Worm (Caenorhabditis elegans) whole organism, young adult: Measurements from ENCODE around the gene drd-5.

Source experiments
- B0019.2 ChIP-seq: fragments of 200-800 bp; sonication (Bioruptor generic); conservative IDR thresholded peaks from 2 replicates; pipeline ENCODE4 v1.3.6; 2022; ENCODE audit warnings: missing genetic modification reagents, missing genetic modification characterization, missing compliant biosample characterization
- B0261.1 ChIP-seq: sonication (generic microtip); optimal IDR thresholded peaks from 2 replicates; lab custom pipeline; 2016; ENCODE audit warnings: mild to moderate bottlenecking, missing genetic modification characterization, moderate library complexity, missing compliant biosample characterization
- C06A6.2 ChIP-seq: fragments of 200-800 bp; sonication (Bioruptor generic); conservative IDR thresholded peaks from 2 replicates; pipeline ENCODE4 v1.3.6; 2022; ENCODE audit warnings: missing genetic modification characterization, missing compliant biosample characterization
- D2030.7 ChIP-seq: fragments of 200-800 bp; sonication (Bioruptor generic); IDR thresholded peaks from 2 replicates; pipeline ENCODE4 v1.3.6; 2022; ENCODE audit warnings: missing genetic modification reagents, missing genetic modification characterization, missing compliant biosample characterization
- F22D6.2 ChIP-seq: sonication (generic microtip); optimal IDR thresholded peaks from 2 replicates; lab custom pipeline; 2016; ENCODE audit warnings: mild to moderate bottlenecking, missing genetic modification characterization, missing compliant biosample characterization
- F23B12.7 ChIP-seq: sonication (generic microtip); optimal IDR thresholded peaks from 2 replicates; lab custom pipeline; 2017; ENCODE audit warnings: missing genetic modification characterization, mild to moderate bottlenecking, missing compliant biosample characterization, antibody characterized with exemption, moderate library complexity; ENCODE audit not compliant: insufficient read depth
- K12H6.12 ChIP-seq: fragments of 200-800 bp; sonication (Bioruptor generic); optimal IDR thresholded peaks from 2 replicates; lab custom pipeline; 2018; ENCODE audit warnings: mild to moderate bottlenecking, missing genetic modification characterization, missing compliant biosample characterization
- T07F8.4 ChIP-seq: sonication (generic microtip); optimal IDR thresholded peaks from 2 replicates; lab custom pipeline; 2016; ENCODE audit warnings: mild to moderate bottlenecking, missing genetic modification characterization, moderate library complexity, missing compliant biosample characterization
- T26A5.8 ChIP-seq: sonication (generic microtip); optimal IDR thresholded peaks from 2 replicates; lab custom pipeline; 2016; ENCODE audit warnings: missing genetic modification characterization, missing compliant biosample characterization
- Y53G8AR.9 ChIP-seq: fragments of 200-800 bp; sonication (Bioruptor generic); conservative IDR thresholded peaks from 2 replicates; pipeline ENCODE4 v1.3.6; 2022; ENCODE audit warnings: missing genetic modification reagents, missing genetic modification characterization, missing compliant biosample characterization
- Y67H2A.10 ChIP-seq: fragments of 200-800 bp; sonication (Bioruptor generic); conservative IDR thresholded peaks from 2 replicates; pipeline ENCODE4 v1.3.6; 2022; ENCODE audit warnings: missing genetic modification reagents, missing genetic modification characterization, missing compliant biosample characterization
- ama-1 ChIP-seq, 3 experiments: fragments of 150-350 bp in 1 of 3; sonication (generic microtip) in 2 of 3; optimal IDR thresholded peaks; 2 replicates each; lab custom pipeline; 2014 to 2018; ENCODE audit warnings: missing biosample characterization in 2 of 3, missing genetic modification characterization in 2 of 3, missing genetic modification reagents in 2 of 3
- aptf-2 ChIP-seq: fragments of 200-800 bp; sonication (Bioruptor generic); conservative IDR thresholded peaks from 2 replicates; pipeline ENCODE4 v1.3.6; 2022; ENCODE audit warnings: missing genetic modification reagents, missing genetic modification characterization, missing compliant biosample characterization
- attf-3 ChIP-seq: fragments of 200-800 bp; sonication (Bioruptor generic); conservative IDR thresholded peaks from 2 replicates; pipeline ENCODE4 v1.3.6; 2022; ENCODE audit warnings: missing genetic modification reagents, missing genetic modification characterization, missing compliant biosample characterization
- bed-2 ChIP-seq: fragments of 200-800 bp; sonication (Bioruptor generic); IDR thresholded peaks from 2 replicates; pipeline ENCODE4 v1.3.6; 2022; ENCODE audit warnings: missing genetic modification reagents, missing genetic modification characterization, missing compliant biosample characterization
- ccch-3 ChIP-seq: fragments of 200-800 bp; sonication (Bioruptor generic); optimal IDR thresholded peaks from 2 replicates; lab custom pipeline; 2018; ENCODE audit warnings: mild to moderate bottlenecking, missing genetic modification characterization, missing compliant biosample characterization
- cebp-1 ChIP-seq, 2 experiments: fragments of 200-800 bp in 1 of 2; sonication (Bioruptor generic) in 1 of 2; sonication (generic microtip) in 1 of 2; IDR thresholded peaks in 1 of 2; optimal IDR thresholded peaks in 1 of 2; 2 replicates each; pipeline versions ENCODE4 v1.3.6 to Lab custom; 2017 to 2022; ENCODE audit warnings: missing compliant biosample characterization in 2 of 2, missing genetic modification characterization in 2 of 2, mild to moderate bottlenecking in 1 of 2, missing genetic modification reagents in 1 of 2, moderate library complexity in 1 of 2
- ceh-27 ChIP-seq: fragments of 200-800 bp; sonication (Bioruptor generic); optimal IDR thresholded peaks from 2 replicates; lab custom pipeline; 2018; ENCODE audit warnings: mild to moderate bottlenecking, missing genetic modification characterization, moderate library complexity, missing compliant biosample characterization
- chd-7 ChIP-seq: sonication (generic microtip); optimal IDR thresholded peaks from 2 replicates; lab custom pipeline; 2016; ENCODE audit warnings: mild to moderate bottlenecking, missing genetic modification characterization, moderate library complexity, missing compliant biosample characterization
- die-1 ChIP-seq: sonication (generic microtip); optimal IDR thresholded peaks from 2 replicates; lab custom pipeline; 2016; ENCODE audit warnings: missing genotype, mild to moderate bottlenecking, missing genetic modification characterization, missing compliant biosample characterization
- dpff-1 ChIP-seq: sonication (generic microtip); optimal IDR thresholded peaks from 2 replicates; lab custom pipeline; 2017; ENCODE audit warnings: mild to moderate bottlenecking, missing genetic modification characterization, missing compliant biosample characterization
- gei-17 ChIP-seq: fragments of 200-800 bp; sonication (Bioruptor generic); optimal IDR thresholded peaks from 2 replicates; lab custom pipeline; 2018; ENCODE audit warnings: mild to moderate bottlenecking, missing genetic modification characterization, missing compliant biosample characterization
- hlh-12 ChIP-seq: sonication (generic microtip); optimal IDR thresholded peaks from 2 replicates; lab custom pipeline; 2016; ENCODE audit warnings: missing genetic modification characterization, missing compliant biosample characterization
- hmg-1.2 ChIP-seq: fragments of 200-800 bp; sonication (Bioruptor generic); IDR thresholded peaks from 2 replicates; pipeline ENCODE4 v1.3.6; 2022; ENCODE audit warnings: missing genetic modification reagents, missing genetic modification characterization, missing compliant biosample characterization
- hmg-20 ChIP-seq: fragments of 200-800 bp; sonication (Bioruptor generic); IDR thresholded peaks from 2 replicates; pipeline ENCODE4 v1.3.6; 2022; ENCODE audit warnings: missing genetic modification reagents, missing genetic modification characterization, missing compliant biosample characterization
- let-607 ChIP-seq, 2 experiments: fragments of 200-800 bp in 1 of 2; sonication (Bioruptor generic) in 1 of 2; sonication (generic microtip) in 1 of 2; optimal IDR thresholded peaks; 2 replicates each; lab custom pipeline; 2016 to 2018; ENCODE audit warnings: mild to moderate bottlenecking in 2 of 2, missing compliant biosample characterization in 2 of 2, missing genetic modification characterization in 2 of 2, moderate library complexity in 2 of 2, missing genotype in 1 of 2
- lin-26 ChIP-seq: fragments of 200-800 bp; sonication (Bioruptor generic); IDR thresholded peaks from 2 replicates; pipeline ENCODE4 v1.3.6; 2022; ENCODE audit warnings: missing genetic modification reagents, missing genetic modification characterization, missing compliant biosample characterization
- lin-54 ChIP-seq: fragments of 200-800 bp; sonication (Bioruptor generic); optimal IDR thresholded peaks from 2 replicates; lab custom pipeline; 2018; ENCODE audit warnings: mild to moderate bottlenecking, missing genetic modification characterization, missing compliant biosample characterization
- madf-10 ChIP-seq: sonication (generic microtip); optimal IDR thresholded peaks from 2 replicates; lab custom pipeline; 2016; ENCODE audit warnings: mild to moderate bottlenecking, missing genetic modification characterization, missing compliant biosample characterization
- mes-4 ChIP-seq: sonication (generic microtip); optimal IDR thresholded peaks from 2 replicates; lab custom pipeline; 2016; ENCODE audit warnings: missing genotype, missing genetic modification characterization, missing compliant biosample characterization
- nfya-2 ChIP-seq: fragments of 200-800 bp; sonication (Bioruptor generic); IDR thresholded peaks from 2 replicates; pipeline ENCODE4 v1.3.6; 2022; ENCODE audit warnings: missing genetic modification reagents, missing genetic modification characterization, missing compliant biosample characterization
- nhr-120 ChIP-seq: fragments of 200-800 bp; sonication (Bioruptor generic); IDR thresholded peaks from 2 replicates; pipeline ENCODE4 v1.3.6; 2022; ENCODE audit warnings: missing genetic modification characterization, missing compliant biosample characterization
- nhr-90 ChIP-seq: sonication (generic microtip); optimal IDR thresholded peaks from 2 replicates; lab custom pipeline; 2016; ENCODE audit warnings: missing genotype, mild to moderate bottlenecking, missing genetic modification characterization, missing compliant biosample characterization
- pbrm-1 ChIP-seq: fragments of 200-800 bp; sonication (Bioruptor generic); IDR thresholded peaks from 2 replicates; pipeline ENCODE4 v1.3.6; 2022; ENCODE audit warnings: missing genetic modification reagents, missing genetic modification characterization, missing compliant biosample characterization
- repo-1 ChIP-seq: sonication (generic microtip); optimal IDR thresholded peaks from 2 replicates; lab custom pipeline; 2017; ENCODE audit warnings: mild to moderate bottlenecking, missing genetic modification characterization, missing compliant biosample characterization
- sdz-38 ChIP-seq: sonication (generic microtip); optimal IDR thresholded peaks from 2 replicates; lab custom pipeline; 2016; ENCODE audit warnings: missing genotype, missing genetic modification characterization, missing compliant biosample characterization
- snpc-1.3 ChIP-seq: sonication (generic microtip); optimal IDR thresholded peaks from 2 replicates; lab custom pipeline; 2017; ENCODE audit warnings: missing genetic modification characterization, mild to moderate bottlenecking, missing compliant biosample characterization, antibody characterized with exemption, moderate library complexity, missing genotype, missing genetic modification reagents; ENCODE audit not compliant: insufficient read depth
- snpc-4 ChIP-seq, 5 experiments: fragments of 150-350 bp in 1 of 5; sonication (generic microtip) in 4 of 5; optimal IDR thresholded peaks; 2 replicates each; lab custom pipeline; 2014 to 2018; ENCODE audit warnings: missing genetic modification characterization in 5 of 5, missing biosample characterization in 3 of 5, antibody characterized with exemption in 2 of 5, mild to moderate bottlenecking in 2 of 5, missing compliant biosample characterization in 2 of 5, missing genotype in 2 of 5, moderate library complexity in 2 of 5, missing genetic modification reagents in 1 of 5
- somi-1 ChIP-seq: fragments of 200-800 bp; sonication (Bioruptor generic); optimal IDR thresholded peaks from 2 replicates; lab custom pipeline; 2018; ENCODE audit warnings: mild to moderate bottlenecking, missing genetic modification characterization, missing compliant biosample characterization
- sptf-2 ChIP-seq: fragments of 200-800 bp; sonication (Bioruptor generic); optimal IDR thresholded peaks from 2 replicates; lab custom pipeline; 2018; ENCODE audit warnings: mild to moderate bottlenecking, missing genetic modification characterization, missing compliant biosample characterization
- tbx-9 ChIP-seq: sonication (generic microtip); optimal IDR thresholded peaks from 2 replicates; lab custom pipeline; 2016; ENCODE audit warnings: borderline replicate concordance, missing genetic modification characterization, inconsistent platforms, missing compliant biosample characterization
- tlf-1 ChIP-seq: fragments of 200-800 bp; sonication (Bioruptor generic); optimal IDR thresholded peaks from 2 replicates; lab custom pipeline; 2018; ENCODE audit warnings: mild to moderate bottlenecking, missing genetic modification characterization, missing compliant biosample characterization
- xnd-1 ChIP-seq: sonication (generic microtip); optimal IDR thresholded peaks from 2 replicates; lab custom pipeline; 2016; ENCODE audit warnings: missing genotype, missing genetic modification reagents, missing genetic modification characterization, missing compliant biosample characterization
- ztf-25 ChIP-seq: fragments of 200-800 bp; sonication (Bioruptor generic); IDR thresholded peaks from 2 replicates; pipeline ENCODE4 v1.3.6; 2022; ENCODE audit warnings: missing genetic modification reagents, missing genetic modification characterization, missing compliant biosample characterization
- ztf-3 ChIP-seq: fragments of 200-800 bp; sonication (Bioruptor generic); optimal IDR thresholded peaks from 2 replicates; lab custom pipeline; 2018; ENCODE audit warnings: mild to moderate bottlenecking, missing genetic modification characterization, missing compliant biosample characterization

The drd-5 gene

DNA sequence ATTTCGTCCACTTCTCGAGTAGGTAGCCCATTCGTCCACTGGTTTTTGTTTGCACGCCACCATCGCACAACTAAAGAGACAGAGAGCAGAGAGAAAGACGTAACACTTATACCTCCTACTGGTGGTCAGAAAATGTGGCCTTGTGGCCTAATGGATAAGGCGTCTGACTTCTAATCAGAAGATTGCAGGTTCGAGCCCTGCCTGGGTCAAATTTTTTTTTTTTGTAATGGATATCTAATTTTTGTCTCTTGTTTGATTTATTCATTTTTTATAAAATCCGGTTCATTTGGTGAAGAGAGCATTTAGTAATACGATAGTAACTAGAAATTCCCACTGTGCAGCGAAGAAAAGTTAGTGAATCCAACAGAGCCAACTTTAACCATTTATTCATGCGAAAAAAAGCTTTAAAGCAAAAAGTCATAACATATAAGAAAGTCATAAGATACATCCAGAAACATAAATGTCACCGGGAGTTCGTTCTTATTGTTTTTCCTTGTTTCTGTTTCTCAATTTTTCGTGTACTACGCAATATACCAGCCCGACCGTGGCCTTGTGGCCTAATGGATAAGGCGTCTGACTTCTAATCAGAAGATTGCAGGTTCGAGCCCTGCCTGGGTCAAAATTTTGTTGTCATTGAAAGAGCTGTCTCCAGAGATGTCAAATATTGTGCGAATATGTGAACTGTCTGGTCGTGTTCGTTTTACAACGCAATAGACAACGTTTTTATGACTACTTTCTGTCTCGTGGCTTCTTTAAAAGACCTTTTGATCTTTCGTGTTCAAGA lies 40.1 kb upstream of the drd-5 start (continued):
- no peak for TF ChIP-seq repo-1 (tag; lab: Kevin White, UChicago)
- no peak for TF ChIP-seq nfya-2 (GFP tag; lab: Robert Waterston, UW)
- peak; percentile 62 for TF ChIP-seq die-1
- peak; percentile 44 for TF ChIP-seq D2030.7 (GFP tag; lab: Robert Waterston, UW)
- TF ChIP-seq sdz-38 = no peak
- TF ChIP-seq chd-7 (tag; lab: Kevin White, UChicago) = peak; percentile 54
- TF ChIP-seq B0261.1 (tag; lab: Kevin White, UChicago) = peak; percentile 90
- no peak for TF ChIP-seq tlf-1
- TF ChIP-seq xnd-1 (tag; lab: Kevin White, UChicago) = no peak
- no peak for TF ChIP-seq aptf-2 (GFP tag; lab: Robert Waterston, UW)
- TF ChIP-seq tbx-9 (tag; lab: Kevin White, UChicago) = no peak
- TF ChIP-seq T26A5.8 (tag; lab: Kevin White, UChicago) = no peak
- peak; percentile 74 for TF ChIP-seq snpc-1.3 (tag; lab: Kevin White, UChicago)
- TF ChIP-seq F22D6.2 (tag; lab: Kevin White, UChicago) = no peak
- no peak for TF ChIP-seq ama-1 (optimal IDR thresholded peaks at IDR 0.05; lab: Kevin White, UChicago)
- TF ChIP-seq ama-1 (GFP tag; optimal IDR thresholded peaks at IDR 0.05; lab: Kevin White, UChicago) = peak in 1 of 2 experiments; percentile 76
- no peak for TF ChIP-seq C06A6.2
- TF ChIP-seq ccch-3 = no peak
- no peak for TF ChIP-seq sptf-2 (GFP tag; lab: Kevin White, UChicago)
- TF ChIP-seq hmg-1.2 (GFP tag; lab: Robert Waterston, UW) = peak; percentile 78
- TF ChIP-seq Y53G8AR.9 = no peak
- TF ChIP-seq let-607 (tag; optimal IDR thresholded peaks at IDR 0.05; lab: Kevin White, UChicago) = no peak
- no peak for TF ChIP-seq mes-4
- TF ChIP-seq Y67H2A.10 = no peak
- TF ChIP-seq attf-3 (GFP tag; lab: Robert Waterston, UW) = no peak
- TF ChIP-seq ceh-27 (GFP tag; lab: Kevin White, UChicago) = no peak
- TF ChIP-seq lin-26 (GFP tag; lab: Robert Waterston, UW) = peak; percentile 85
- TF ChIP-seq ztf-3 (GFP tag; lab: Kevin White, UChicago) = no peak
- peak; percentile 88 for TF ChIP-seq pbrm-1 (GFP tag; lab: Robert Waterston, UW)
- TF ChIP-seq B0019.2 (GFP tag; lab: Robert Waterston, UW) = no peak
- no peak for TF ChIP-seq lin-54 (GFP tag; lab: Kevin White, UChicago)
- TF ChIP-seq madf-10 (tag; lab: Kevin White, UChicago) = peak; percentile 17
- peak; percentile 39 for TF ChIP-seq snpc-4 (GFP tag; optimal IDR thresholded peaks at IDR 0.05; lab: Kevin White, UChicago)
- peak in 2 of 4 experiments; percentile 17 to 31 for TF ChIP-seq snpc-4 (tag; optimal IDR thresholded peaks at IDR 0.05; lab: Kevin White, UChicago)
- TF ChIP-seq T07F8.4 (tag; lab: Kevin White, UChicago) = no peak
- no peak for TF ChIP-seq nhr-90 (tag; lab: Kevin White, UChicago)
- no peak for TF ChIP-seq gei-17 (GFP tag; lab: Kevin White, UChicago)
- TF ChIP-seq ztf-25 (GFP tag; lab: Robert Waterston, UW) = peak; percentile 67; the same call in 1 of the 2 replicates
- TF ChIP-seq K12H6.12 (tag; lab: Kevin White, UChicago) = peak; percentile 21
- TF ChIP-seq bed-2 = no peak
- TF ChIP-seq hmg-20 (GFP tag; lab: Robert Waterston, UW) = no peak
- no peak for TF ChIP-seq dpff-1 (tag; lab: Kevin White, UChicago)
- peak; percentile 18 for TF ChIP-seq somi-1 (GFP tag; lab: Kevin White, UChicago)
- peak; percentile 60 for TF ChIP-seq F23B12.7 (tag; lab: Kevin White, UChicago)
- TF ChIP-seq cebp-1 (GFP tag; IDR thresholded peaks at IDR 0.05; lab: Robert Waterston, UW) = peak; percentile 46; the same call in 1 of the 2 replicates
- TF ChIP-seq cebp-1 (tag; optimal IDR thresholded peaks at IDR 0.05; lab: Kevin White, UChicago) = peak; percentile 29
- TF ChIP-seq nhr-120 = no peak
- TF ChIP-seq hlh-12 (tag; lab: Kevin White, UChicago) = no peak
